Worm (Caenorhabditis elegans) whole organism, L2 larva: Measurements from ENCODE around the gene ZK666.15.
A peak's percentile ranks its signal among the peaks of the same experiment; 100 is the strongest.
"Not testable (repeated sequence)": the region's sequence is repeated elsewhere in the genome, so short reads cannot be mapped to it uniquely, and the experiment has no call there.

Experiments
- C34F6.9 ChIP-seq: fragments of 150-350 bp; optimal IDR thresholded peaks from 2 replicates; lab custom pipeline; 2014; ENCODE audit warnings: missing biosample characterization, missing genetic modification characterization
- F13H6.1 ChIP-seq: sonication (generic microtip); optimal IDR thresholded peaks from 2 replicates; lab custom pipeline; 2016; ENCODE audit warnings: missing genetic modification characterization, missing compliant biosample characterization
- R02D3.7 ChIP-seq: fragments of 150-350 bp; optimal IDR thresholded peaks from 2 replicates; lab custom pipeline; 2014; ENCODE audit warnings: missing biosample characterization, missing genetic modification characterization
- Y55F3AM.14 ChIP-seq: fragments of 200-800 bp; sonication (Bioruptor generic); optimal IDR thresholded peaks from 2 replicates; lab custom pipeline; 2018; ENCODE audit warnings: mild to moderate bottlenecking, missing genetic modification characterization, missing compliant biosample characterization
- ZK546.5 ChIP-seq: sonication (generic microtip); optimal IDR thresholded peaks from 2 replicates; lab custom pipeline; 2017; ENCODE audit warnings: missing biosample characterization, missing genetic modification characterization
- alr-1 ChIP-seq: fragments of 150-350 bp; optimal IDR thresholded peaks from 2 replicates; lab custom pipeline; 2014; ENCODE audit warnings: missing biosample characterization, missing genetic modification characterization
- blmp-1 ChIP-seq: sonication (generic microtip); optimal IDR thresholded peaks from 2 replicates; lab custom pipeline; 2017; ENCODE audit warnings: missing genetic modification characterization, mild to moderate bottlenecking, missing compliant biosample characterization, antibody characterized with exemption, moderate library complexity; ENCODE audit not compliant: insufficient read depth
- ceh-16 ChIP-seq: fragments of 150-350 bp; optimal IDR thresholded peaks from 2 replicates; lab custom pipeline; 2014; ENCODE audit warnings: missing biosample characterization, missing genetic modification characterization
- crh-2 ChIP-seq: sonication (generic microtip); optimal IDR thresholded peaks from 2 replicates; lab custom pipeline; 2017; ENCODE audit warnings: missing biosample characterization, missing genetic modification characterization
- dmd-4 ChIP-seq: sonication (generic microtip); optimal IDR thresholded peaks from 2 replicates; lab custom pipeline; 2017; ENCODE audit warnings: missing biosample characterization, missing genetic modification characterization
- egl-27 ChIP-seq: sonication (generic microtip); optimal IDR thresholded peaks from 3 replicates; lab custom pipeline; 2017; ENCODE audit warnings: missing biosample characterization, missing genetic modification reagents, missing genetic modification characterization
- elt-1 ChIP-seq: fragments of 150-350 bp; optimal IDR thresholded peaks from 2 replicates; lab custom pipeline; 2014; ENCODE audit warnings: missing biosample characterization, missing genetic modification characterization
- fos-1 ChIP-seq: fragments of 150-350 bp; optimal IDR thresholded peaks from 2 replicates; lab custom pipeline; 2014; ENCODE audit warnings: missing biosample characterization, missing genetic modification characterization
- lin-11 ChIP-seq: fragments of 150-350 bp; sonication (generic microtip); optimal IDR thresholded peaks from 2 replicates; lab custom pipeline; 2014; ENCODE audit warnings: missing biosample characterization, missing genetic modification characterization, inconsistent platforms, mixed read lengths
- lin-39 ChIP-seq: fragments of 150-350 bp; optimal IDR thresholded peaks from 2 replicates; lab custom pipeline; 2014; ENCODE audit warnings: missing biosample characterization, missing genetic modification reagents, missing genetic modification characterization
- lsy-2 ChIP-seq, 2 experiments: fragments of 150-350 bp in 1 of 2; sonication (generic microtip) in 1 of 2; optimal IDR thresholded peaks; 2 replicates each; lab custom pipeline; 2014 to 2017; ENCODE audit warnings: missing biosample characterization in 2 of 2, missing genetic modification characterization in 2 of 2
- mab-5 ChIP-seq: fragments of 150-350 bp; optimal IDR thresholded peaks from 2 replicates; lab custom pipeline; 2014; ENCODE audit warnings: missing biosample characterization, missing genetic modification characterization
- mdl-1 ChIP-seq, 2 experiments: fragments of 150-350 bp in 1 of 2; sonication (generic microtip) in 1 of 2; optimal IDR thresholded peaks; 2 replicates each; lab custom pipeline; 2017; ENCODE audit warnings: missing biosample characterization in 2 of 2, missing genetic modification characterization in 2 of 2
- nhr-10 ChIP-seq: sonication (generic microtip); optimal IDR thresholded peaks from 2 replicates; lab custom pipeline; 2017; ENCODE audit warnings: missing biosample characterization, missing genetic modification characterization
- nhr-129 ChIP-seq: fragments of 150-350 bp; optimal IDR thresholded peaks from 2 replicates; lab custom pipeline; 2014; ENCODE audit warnings: missing biosample characterization, missing genetic modification characterization
- nhr-21 ChIP-seq: fragments of 150-350 bp; optimal IDR thresholded peaks from 2 replicates; lab custom pipeline; 2014; ENCODE audit warnings: missing biosample characterization, missing genetic modification characterization
- nhr-237 ChIP-seq: fragments of 150-350 bp; optimal IDR thresholded peaks from 2 replicates; lab custom pipeline; 2014; ENCODE audit warnings: missing biosample characterization, missing genetic modification characterization
- nhr-25 ChIP-seq: fragments of 150-350 bp; sonication (generic microtip); optimal IDR thresholded peaks from 3 replicates; lab custom pipeline; 2014; ENCODE audit warnings: missing biosample characterization, missing genetic modification characterization
- nhr-6 ChIP-seq: fragments of 150-350 bp; optimal IDR thresholded peaks from 2 replicates; lab custom pipeline; 2014; ENCODE audit warnings: missing biosample characterization, missing genetic modification characterization
- nhr-77 ChIP-seq: fragments of 150-350 bp; optimal IDR thresholded peaks from 2 replicates; lab custom pipeline; 2014; ENCODE audit warnings: missing biosample characterization, missing genetic modification characterization
- peb-1 ChIP-seq: fragments of 150-350 bp; optimal IDR thresholded peaks from 2 replicates; lab custom pipeline; 2014; ENCODE audit warnings: missing biosample characterization, missing genetic modification characterization
- sem-4 ChIP-seq: fragments of 150-350 bp; optimal IDR thresholded peaks from 2 replicates; lab custom pipeline; 2014; ENCODE audit warnings: missing biosample characterization, missing genetic modification reagents, missing genetic modification characterization
- sma-3 ChIP-seq: sonication (generic microtip); optimal IDR thresholded peaks from 2 replicates; lab custom pipeline; 2016; ENCODE audit warnings: missing genetic modification reagents, missing genetic modification characterization, missing compliant biosample characterization
- sma-9 ChIP-seq, 2 experiments: fragments of 150-350 bp in 1 of 2; sonication (generic microtip) in 1 of 2; optimal IDR thresholded peaks; 2 replicates each; lab custom pipeline; 2014 to 2016; ENCODE audit warnings: missing genetic modification characterization in 2 of 2, mild to moderate bottlenecking in 1 of 2, missing biosample characterization in 1 of 2, missing compliant biosample characterization in 1 of 2, missing genetic modification reagents in 1 of 2, moderate library complexity in 1 of 2
- snpc-4 ChIP-seq: fragments of 150-350 bp; optimal IDR thresholded peaks from 2 replicates; lab custom pipeline; 2014; ENCODE audit warnings: missing biosample characterization, missing genetic modification characterization
- unc-39 ChIP-seq: fragments of 150-350 bp; optimal IDR thresholded peaks from 2 replicates; lab custom pipeline; 2014; ENCODE audit warnings: missing biosample characterization, missing genetic modification characterization
- unc-55 ChIP-seq: fragments of 150-350 bp; sonication (generic microtip); optimal IDR thresholded peaks from 3 replicates; lab custom pipeline; 2014; ENCODE audit warnings: missing biosample characterization, missing genetic modification reagents, missing genetic modification characterization
- unc-62 ChIP-seq: fragments of 150-350 bp; optimal IDR thresholded peaks from 2 replicates; lab custom pipeline; 2014; ENCODE audit warnings: missing biosample characterization, missing genetic modification reagents, missing genetic modification characterization
- zag-1 ChIP-seq: fragments of 150-350 bp; optimal IDR thresholded peaks from 2 replicates; lab custom pipeline; 2014; ENCODE audit warnings: missing biosample characterization, missing genetic modification characterization
- ztf-1 ChIP-seq: fragments of 200-800 bp; sonication (Bioruptor generic); conservative IDR thresholded peaks from 2 replicates; pipeline ENCODE4 v1.3.6; 2022; ENCODE audit warnings: missing genetic modification characterization, missing compliant biosample characterization
- ztf-4 ChIP-seq: fragments of 150-350 bp; optimal IDR thresholded peaks from 2 replicates; lab custom pipeline; 2014; ENCODE audit warnings: missing biosample characterization, missing genetic modification characterization

Gene ZK666.15

ce11 chrII:10482899-10483298 is 3.9 kb upstream of the ZK666.15 start:
- TF ChIP-seq fos-1 (tag; lab: Kevin White, UChicago) (peak; percentile 24), ceh-16 (tag; lab: Kevin White, UChicago) (no peak), nhr-129 (no peak), sma-3 (GFP tag; lab: Kevin White, UChicago) (no peak), peb-1 (tag; lab: Kevin White, UChicago) (no peak), unc-62 (GFP tag; lab: Kevin White, UChicago) (no peak), mdl-1 (tag; optimal IDR thresholded peaks at IDR 0.05; lab: Kevin White, UChicago) (no peak), nhr-10 (tag; lab: Kevin White, UChicago) (no peak)

- TF ChIP-seq zag-1, result no peak
- no peak for TF ChIP-seq alr-1 (tag; lab: Kevin White, UChicago)
These were observed 3.0 kb upstream of the ZK666.15 start for ce11 chrII:10483860-10484259.

ce11 chrII:10485640-10486039 is 1.2 kb upstream of the ZK666.15 start:
- TF ChIP-seq unc-55 (GFP tag; lab: Kevin White, UChicago) (no peak), snpc-4 (no peak), lin-39 (no peak), R02D3.7 (tag; lab: Kevin White, UChicago) (no peak), nhr-6 (tag; lab: Kevin White, UChicago) (no peak), fos-1 (tag; lab: Kevin White, UChicago) (peak; percentile 55)

ce11 chrII:10490329-10490728 is 3.5 kb downstream of the ZK666.15 start, which contains the start of gene clec-61:
Gene clec-61, minus strand, starts transcription at chrII:10490537.
- TF ChIP-seq ZK546.5 (tag; lab: Kevin White, UChicago), result no peak
- TF ChIP-seq F13H6.1 (tag; lab: Kevin White, UChicago), result no peak
- TF ChIP-seq ztf-4 (tag; lab: Kevin White, UChicago), result no peak
- TF ChIP-seq snpc-4, result no peak
- TF ChIP-seq nhr-21, result no peak
- no peak for TF ChIP-seq dmd-4
- TF ChIP-seq zag-1, result no peak
- no peak for TF ChIP-seq sem-4 (tag; lab: Kevin White, UChicago)
- no peak for TF ChIP-seq lin-11
- no peak for TF ChIP-seq nhr-77 (tag; lab: Kevin White, UChicago)
- TF ChIP-seq lsy-2 (tag; optimal IDR thresholded peaks at IDR 0.05; lab: Kevin White, UChicago), result no peak
- TF ChIP-seq mab-5, result no peak
- TF ChIP-seq ceh-16 (tag; lab: Kevin White, UChicago), result no peak
- TF ChIP-seq mdl-1 (tag; optimal IDR thresholded peaks at IDR 0.05; lab: Kevin White, UChicago), result no peak

- TF ChIP-seq C34F6.9 (tag; lab: Kevin White, UChicago); snpc-4; ztf-1 (GFP tag; lab: Robert Waterston, UW): not testable (repeated sequence)
- TF ChIP-seq, all 48 proteins: peak for 0; not testable (repeated sequence) for 48
These were observed 6.2 kb downstream of the ZK666.15 start, which contains the start of gene ZK666.8 for ce11 chrII:10493034-10493433. Gene ZK666.8, minus strand, starts transcription at chrII:10493134.

- TF ChIP-seq crh-2, result no peak
- no peak for TF ChIP-seq nhr-77 (tag; lab: Kevin White, UChicago)
- no peak for TF ChIP-seq blmp-1 (tag; lab: Kevin White, UChicago)
- TF ChIP-seq unc-39, result no peak
- TF ChIP-seq nhr-21, result no peak
- no peak for TF ChIP-seq elt-1 (tag; lab: Kevin White, UChicago)
- no peak for TF ChIP-seq sma-9 (GFP tag; optimal IDR thresholded peaks at IDR 0.05; lab: Kevin White, UChicago)
- TF ChIP-seq sma-9 (tag; optimal IDR thresholded peaks at IDR 0.05; lab: Kevin White, UChicago), result no peak
- TF ChIP-seq F13H6.1 (tag; lab: Kevin White, UChicago), result no peak
- no peak for TF ChIP-seq Y55F3AM.14 (GFP tag; lab: Kevin White, UChicago)
- no peak for TF ChIP-seq nhr-237
- no peak for TF ChIP-seq unc-62 (GFP tag; lab: Kevin White, UChicago)
- no peak for TF ChIP-seq nhr-25 (tag; lab: Kevin White, UChicago)
- no peak for TF ChIP-seq egl-27 (tag; lab: Kevin White, UChicago)
- TF ChIP-seq nhr-6 (tag; lab: Kevin White, UChicago), result no peak
These were observed 7.6 kb downstream of the ZK666.15 start, which contains the start of gene ZK666.14 for ce11 chrII:10494467-10494866. Gene ZK666.14, plus strand, starts transcription at chrII:10494767.
